Worm (Caenorhabditis elegans): ENCODE data around the gene F26F4.5.

ce11 chrIII:4913736-4914135 lies 22.7 kb upstream of the F26F4.5 start:
- TF ChIP-seq nhr-129 (tag; optimal IDR thresholded peaks at IDR 0.05) (no peak), nhr-12 (tag; optimal IDR thresholded peaks at IDR 0.05) (no peak), blmp-1 (tag; optimal IDR thresholded peaks at IDR 0.05; ENCODE audit: insufficient read depth) (no peak), elt-1 (tag; optimal IDR thresholded peaks at IDR 0.05) (no peak), egl-27 (tag; optimal IDR thresholded peaks at IDR 0.05) (no peak), nhr-23 (tag; optimal IDR thresholded peaks at IDR 0.05) (no peak), lin-39 (tag; optimal IDR thresholded peaks at IDR 0.05) (no peak), nhr-25 (tag; optimal IDR thresholded peaks at IDR 0.05) (no peak), mbf-1 (tag; optimal IDR thresholded peaks at IDR 0.05) (no peak), ztf-11 (tag; optimal IDR thresholded peaks at IDR 0.05) (no peak), mab-5 (tag; optimal IDR thresholded peaks at IDR 0.05) (no peak), ama-1 (optimal IDR thresholded peaks at IDR 0.05) (no peak), nhr-237 (tag; optimal IDR thresholded peaks at IDR 0.05) (no peak), aly-2 (tag; optimal IDR thresholded peaks at IDR 0.05) (no peak)
